Fruit fly (Drosophila melanogaster) whole organism, embryonic: ENCODE measurements around the gene CG7551.

ENCODE experiments used
- Atf3 ChIP-seq: fragments of 200-800 bp; sonication (Bioruptor generic); optimal IDR thresholded peaks from 3 replicates; lab custom pipeline; 2016; ENCODE audit warnings: missing biosample characterization, missing genetic modification characterization
- Blimp-1 ChIP-seq: fragments of 200-800 bp; sonication (Bioruptor generic); optimal IDR thresholded peaks from 3 replicates; lab custom pipeline; 2018; ENCODE audit warnings: missing biosample characterization, missing genetic modification characterization, mild to moderate bottlenecking, moderate library complexity, missing genetic modification reagents
- CG10959 ChIP-seq: fragments of 200-800 bp; sonication (Bioruptor generic); IDR thresholded peaks from 2 replicates; pipeline ENCODE4 v1.3.6; 2022; ENCODE audit warnings: missing biosample characterization, missing genetic modification characterization
- CG11398 ChIP-seq: fragments of 200-800 bp; sonication (Bioruptor generic); optimal IDR thresholded peaks from 2 replicates; lab custom pipeline; 2016; ENCODE audit warnings: missing biosample characterization, missing genetic modification characterization
- CG15269 ChIP-seq: fragments of 200-800 bp; sonication (Bioruptor generic); optimal IDR thresholded peaks from 2 replicates; lab custom pipeline; 2018; ENCODE audit warnings: missing biosample characterization, mild to moderate bottlenecking, missing genetic modification characterization, moderate library complexity
- CG1603 ChIP-seq: fragments of 200-800 bp; sonication (Bioruptor generic); optimal IDR thresholded peaks from 2 replicates; lab custom pipeline; 2019; ENCODE audit warnings: missing biosample characterization, mild to moderate bottlenecking, missing genetic modification characterization, moderate library complexity
- CG17328 ChIP-seq: fragments of 200-800 bp; sonication (Bioruptor generic); IDR thresholded peaks from 2 replicates; pipeline ENCODE4 v1.3.6; 2022; ENCODE audit warnings: missing biosample characterization, missing genetic modification characterization
- CG1832 ChIP-seq: fragments of 200-800 bp; sonication (Bioruptor generic); optimal IDR thresholded peaks from 2 replicates; lab custom pipeline; 2017; ENCODE audit warnings: missing biosample characterization, mild to moderate bottlenecking, missing genetic modification characterization, inconsistent platforms
- CG18599 ChIP-seq: fragments of 200-800 bp; sonication (Bioruptor generic); optimal IDR thresholded peaks from 3 replicates; lab custom pipeline; 2017; ENCODE audit warnings: missing biosample characterization, missing genetic modification characterization, mild to moderate bottlenecking, moderate library complexity, missing genetic modification reagents
- CG3163 ChIP-seq: fragments of 200-800 bp; sonication (Bioruptor generic); optimal IDR thresholded peaks from 3 replicates; lab custom pipeline; 2016; ENCODE audit warnings: missing biosample characterization, missing genetic modification characterization
- CG5953 ChIP-seq: fragments of 200-800 bp; sonication (Bioruptor generic); IDR thresholded peaks from 2 replicates; pipeline ENCODE4 v1.3.6; 2022; ENCODE audit warnings: missing biosample characterization, missing genetic modification characterization
- CG7745 ChIP-seq: fragments of 200-800 bp; sonication (Bioruptor generic); optimal IDR thresholded peaks from 2 replicates; lab custom pipeline; 2018; ENCODE audit warnings: missing biosample characterization, mild to moderate bottlenecking, missing genetic modification characterization, moderate library complexity
- CG7786 ChIP-seq: fragments of 200-800 bp; sonication (Bioruptor generic); optimal IDR thresholded peaks from 2 replicates; lab custom pipeline; 2016; ENCODE audit warnings: missing biosample characterization, missing genetic modification characterization
- Dll ChIP-seq: fragments of 200-800 bp; sonication (Bioruptor generic); IDR thresholded peaks from 4 replicates; pipeline ENCODE4 v1.3.6; 2022; ENCODE audit warnings: missing biosample characterization, missing genetic modification characterization; ENCODE audit not compliant: partially characterized antibody
- Drgx ChIP-seq: fragments of 200-800 bp; sonication (Bioruptor generic); IDR thresholded peaks from 2 replicates; pipeline ENCODE4 v1.3.6; 2022; ENCODE audit warnings: missing biosample characterization, missing genetic modification characterization
- HLH3B ChIP-seq: fragments of 200-800 bp; sonication (Bioruptor generic); IDR thresholded peaks from 2 replicates; pipeline ENCODE4 v1.3.6; 2022; ENCODE audit warnings: missing biosample characterization, missing genetic modification characterization
- Med ChIP-seq: fragments of 200-800 bp; sonication (Bioruptor generic); peaks from one replicate; lab custom pipeline; 2016; ENCODE audit warnings: missing biosample characterization, missing genetic modification characterization, mild to moderate bottlenecking, inconsistent platforms, moderate library complexity
- Trl ChIP-seq, 3 experiments: fragments of >200 bp in 2 of 3; fragments of 200-800 bp in 1 of 3; sonication (Bioruptor generic) in 1 of 3; optimal IDR thresholded peaks; 2 replicates in 1 of 3; 3 replicates in 2 of 3; lab custom pipeline; 2016 to 2017; ENCODE audit warnings: missing biosample characterization in 1 of 3, missing genetic modification characterization in 1 of 3
- abd-A ChIP-seq: fragments of 200-800 bp; sonication (Bioruptor generic); optimal IDR thresholded peaks from 3 replicates; lab custom pipeline; 2019; ENCODE audit warnings: missing biosample characterization, mild to moderate bottlenecking, missing genetic modification characterization, moderate library complexity
- al ChIP-seq: fragments of 200-800 bp; sonication (Bioruptor generic); IDR thresholded peaks from 2 replicates; pipeline ENCODE4 v1.3.6; 2022; ENCODE audit warnings: missing biosample characterization, missing genetic modification characterization
- aop ChIP-seq: fragments of 200-800 bp; sonication (Bioruptor generic); IDR thresholded peaks from 2 replicates; pipeline ENCODE4 v1.3.6; 2022; ENCODE audit warnings: missing biosample characterization, missing genetic modification characterization
- ara ChIP-seq: fragments of 200-800 bp; sonication (Bioruptor generic); IDR thresholded peaks from 2 replicates; pipeline ENCODE4 v1.3.6; 2022; ENCODE audit warnings: missing biosample characterization, missing genetic modification characterization
- br ChIP-seq: fragments of >200 bp; optimal IDR thresholded peaks from 2 replicates; lab custom pipeline; 2017
- bsh ChIP-seq, 2 experiments: fragments of 200-800 bp; sonication (Bioruptor generic); optimal IDR thresholded peaks; 2 replicates each; lab custom pipeline; 2017 to 2018; ENCODE audit warnings: mild to moderate bottlenecking in 2 of 2, missing biosample characterization in 2 of 2, missing genetic modification characterization in 2 of 2, moderate library complexity in 1 of 2
- btn ChIP-seq: fragments of 200-800 bp; sonication (Bioruptor generic); optimal IDR thresholded peaks from 2 replicates; lab custom pipeline; 2016; ENCODE audit warnings: missing biosample characterization, missing genetic modification characterization
- cg ChIP-seq: fragments of 200-800 bp; sonication (Bioruptor generic); optimal IDR thresholded peaks from 3 replicates; lab custom pipeline; 2019; ENCODE audit warnings: missing biosample characterization, mild to moderate bottlenecking, missing genetic modification characterization, moderate library complexity
- chinmo ChIP-seq: fragments of 200-800 bp; sonication (Bioruptor generic); IDR thresholded peaks from 4 replicates; pipeline ENCODE4 v1.3.6; 2022; ENCODE audit warnings: missing biosample characterization, missing genetic modification characterization; ENCODE audit not compliant: partially characterized antibody
- crol ChIP-seq: fragments of 200-800 bp; sonication (Bioruptor generic); IDR thresholded peaks from 2 replicates; pipeline ENCODE4 v1.3.6; 2022; ENCODE audit warnings: missing biosample characterization, missing genetic modification characterization
- cwo ChIP-seq: fragments of 200-800 bp; sonication (Bioruptor generic); optimal IDR thresholded peaks from 3 replicates; lab custom pipeline; 2017; ENCODE audit warnings: missing biosample characterization, missing genetic modification characterization, mild to moderate bottlenecking, moderate library complexity, missing genetic modification reagents
- dm ChIP-seq: fragments of 200-800 bp; sonication (Bioruptor generic); optimal IDR thresholded peaks from 3 replicates; lab custom pipeline; 2016; ENCODE audit warnings: missing biosample characterization, missing genetic modification characterization
- dpn ChIP-seq, 2 experiments: fragments of 200-800 bp; sonication (Bioruptor generic); optimal IDR thresholded peaks; 3 replicates each; lab custom pipeline; 2016; ENCODE audit warnings: missing biosample characterization in 2 of 2, missing genetic modification characterization in 2 of 2
- dysf ChIP-seq: fragments of 200-800 bp; sonication (Bioruptor generic); IDR thresholded peaks from 3 replicates; pipeline ENCODE4 v1.3.6; 2022; ENCODE audit warnings: missing biosample characterization, missing genetic modification characterization
- gce ChIP-seq: fragments of 200-800 bp; sonication (Bioruptor generic); IDR thresholded peaks from 3 replicates; pipeline ENCODE4 v1.3.6; 2022; ENCODE audit warnings: missing biosample characterization, missing genetic modification characterization
- gcm ChIP-seq: fragments of 200-800 bp; sonication (Bioruptor generic); optimal IDR thresholded peaks from 2 replicates; lab custom pipeline; 2019; ENCODE audit warnings: missing biosample characterization, mild to moderate bottlenecking, missing genetic modification characterization, moderate library complexity
- insv ChIP-seq, 2 experiments: fragments of 200-800 bp; sonication (Bioruptor generic); optimal IDR thresholded peaks; 3 replicates each; lab custom pipeline; 2016 to 2018; ENCODE audit warnings: missing biosample characterization in 2 of 2, missing genetic modification characterization in 2 of 2
- mirr ChIP-seq: fragments of 200-800 bp; sonication (Bioruptor generic); optimal IDR thresholded peaks from 3 replicates; lab custom pipeline; 2018; ENCODE audit warnings: missing biosample characterization, mild to moderate bottlenecking, missing genetic modification characterization
- p53 ChIP-seq: fragments of 200-800 bp; sonication (Bioruptor generic); optimal IDR thresholded peaks from 2 replicates; lab custom pipeline; 2016; ENCODE audit warnings: missing biosample characterization, missing genetic modification characterization
- rib ChIP-seq: fragments of 200-800 bp; sonication (Bioruptor generic); IDR thresholded peaks from 2 replicates; pipeline ENCODE4 v1.3.6; 2022; ENCODE audit warnings: missing biosample characterization, missing genetic modification characterization
- ro ChIP-seq: fragments of 200-800 bp; sonication (Bioruptor generic); IDR thresholded peaks from 2 replicates; pipeline ENCODE4 v1.3.6; 2022; ENCODE audit warnings: missing biosample characterization, missing genetic modification characterization
- row ChIP-seq: fragments of 200-800 bp; sonication (Bioruptor generic); IDR thresholded peaks from 3 replicates; pipeline ENCODE4 v1.3.6; 2022; ENCODE audit warnings: missing biosample characterization, missing genetic modification characterization
- run ChIP-seq: fragments of 200-800 bp; sonication (Bioruptor generic); optimal IDR thresholded peaks from 3 replicates; lab custom pipeline; 2018; ENCODE audit warnings: missing biosample characterization, mild to moderate bottlenecking, missing genetic modification characterization
- sob ChIP-seq: fragments of 200-800 bp; sonication (Bioruptor generic); IDR thresholded peaks from 2 replicates; pipeline ENCODE4 v1.3.6; 2022; ENCODE audit warnings: missing biosample characterization, missing genetic modification characterization
- sug ChIP-seq: fragments of 200-800 bp; optimal IDR thresholded peaks from 2 replicates; lab custom pipeline; 2019; ENCODE audit warnings: missing biosample characterization, mild to moderate bottlenecking, missing genetic modification characterization, moderate library complexity
- tna ChIP-seq: fragments of 200-800 bp; sonication (Bioruptor generic); IDR thresholded peaks from 2 replicates; pipeline ENCODE4 v1.3.6; 2022; ENCODE audit warnings: missing biosample characterization, missing genetic modification characterization; ENCODE audit not compliant: partially characterized antibody
- twi ChIP-seq: fragments of 200-800 bp; optimal IDR thresholded peaks from 2 replicates; lab custom pipeline; 2019; ENCODE audit warnings: missing biosample characterization, mild to moderate bottlenecking, missing genetic modification characterization, moderate library complexity
- tx ChIP-seq: fragments of 200-800 bp; sonication (Bioruptor generic); optimal IDR thresholded peaks from 2 replicates; lab custom pipeline; 2016; ENCODE audit warnings: missing biosample characterization, missing genetic modification characterization
- zen ChIP-seq: fragments of 200-800 bp; sonication (Bioruptor generic); optimal IDR thresholded peaks from 3 replicates; lab custom pipeline; 2018; ENCODE audit warnings: missing biosample characterization, mild to moderate bottlenecking, missing genetic modification characterization, moderate library complexity

Gene CG7551

dm6 chr3L:11491874-11492268, 33.6 kb downstream of the CG7551 start (continued):
- TF ChIP-seq ro (GFP tag; lab: Robert Waterston, UW) = no peak

- TF ChIP-seq mirr (GFP tag; lab: Kevin White, UChicago) (peak; percentile 30), Drgx (GFP tag; lab: Robert Waterston, UW) (peak; percentile 27; the same call in 1 of the 2 replicates), CG3163 (GFP tag; lab: Kevin White, UChicago) (peak; percentile 34), CG18599 (peak; percentile 1), tna (GFP tag; lab: Robert Waterston, UW) (peak; percentile 31; the same call in 1 of the 2 replicates), crol (peak; percentile 73; the same call in 1 of the 2 replicates), tx (GFP tag; lab: Kevin White, UChicago) (peak; percentile 34), al (GFP tag; lab: Robert Waterston, UW) (0 out of 2 replicates have a peak, but pooled peaks have one; percentile 15), bsh (GFP tag; optimal IDR thresholded peaks at IDR 0.05; lab: Kevin White, UChicago) (peak in 1 of 2 experiments; percentile 35), rib (GFP tag; lab: Robert Waterston, UW) (0 out of 2 replicates have a peak, but pooled peaks have one; percentile 27), Dll (0 out of 4 replicates have a peak, but pooled peaks have one; percentile 18), ara (0 out of 2 replicates have a peak, but pooled peaks have one; percentile 24), CG5953 (GFP tag; lab: Robert Waterston, UW) (0 out of 2 replicates have a peak, but pooled peaks have one; percentile 38), row (GFP tag; lab: Robert Waterston, UW) (0 out of 3 replicates have a peak, but pooled peaks have one; percentile 14), CG15269 (tag; lab: Kevin White, UChicago) (peak; percentile 15), cwo (GFP tag; lab: Kevin White, UChicago) (peak; percentile 3), CG7786 (GFP tag; lab: Kevin White, UChicago) (peak; percentile 21), dpn (GFP tag; optimal IDR thresholded peaks at IDR 0.05; lab: Kevin White, UChicago) (peak in 1 of 2 experiments; percentile 0), Atf3 (GFP tag; lab: Kevin White, UChicago) (no peak), CG17328 (GFP tag; lab: Robert Waterston, UW) (0 out of 2 replicates have a peak, but pooled peaks have one; percentile 11), CG10959 (no peak), dysf (GFP tag; lab: Robert Waterston, UW) (0 out of 3 replicates have a peak, but pooled peaks have one; percentile 15), p53 (peak; percentile 13), abd-A (peak; percentile 27), sug (tag; lab: Kevin White, UChicago) (peak; percentile 17), chinmo (GFP tag; lab: Robert Waterston, UW) (peak; percentile 73; the same call in 1 of the 4 replicates), btn (peak; percentile 4), CG11398 (GFP tag; lab: Kevin White, UChicago) (peak; percentile 27), CG1603 (tag; lab: Kevin White, UChicago) (peak; percentile 18), gce (0 out of 3 replicates have a peak, but pooled peaks have one; percentile 7), Blimp-1 (GFP tag; lab: Kevin White, UChicago) (peak; percentile 52), cg (GFP tag; lab: Kevin White, UChicago) (no peak), insv (GFP tag; optimal IDR thresholded peaks at IDR 0.05; lab: Kevin White, UChicago) (no peak), aop (GFP tag; lab: Robert Waterston, UW) (no peak), Med (peak; percentile 65), dm (GFP tag; lab: Kevin White, UChicago) (peak; percentile 0), twi (peak; percentile 96), run (tag; lab: Kevin White, UChicago) (no peak), sob (GFP tag; lab: Robert Waterston, UW) (0 out of 2 replicates have a peak, but pooled peaks have one; percentile 12), Trl (optimal IDR thresholded peaks at IDR 0.05; lab: Kevin White, UChicago) (peak; percentile 4 to 19), Trl (GFP tag; optimal IDR thresholded peaks at IDR 0.05; lab: Kevin White, UChicago) (no peak), zen (tag; lab: Kevin White, UChicago) (peak; percentile 17), CG1832 (GFP tag; lab: Kevin White, UChicago) (peak; percentile 60), gcm (GFP tag; lab: Kevin White, UChicago) (peak; percentile 45), br (lab: Kevin White, UChicago) (no peak), CG7745 (peak; percentile 93), HLH3B (GFP tag; lab: Robert Waterston, UW) (no peak)
Observed at dm6 chr3L:11492457-11492856, 34.2 kb downstream of the CG7551 start.
